Fruit fly (Drosophila melanogaster): Measurements from ENCODE around the gene CG8149.

- no peak for TF ChIP-seq usp (GFP tag; optimal IDR thresholded peaks at IDR 0.05)
- TF ChIP-seq pan (optimal IDR thresholded peaks at IDR 0.05) = no peak
- TF ChIP-seq psq (optimal IDR thresholded peaks at IDR 0.05) = no peak
- no peak for TF ChIP-seq EcR (GFP tag; optimal IDR thresholded peaks at IDR 0.05)
These were observed 36.3 kb upstream of the CG8149 start for dm6 chr3R:9468109-9468508.
